Fruit fly (Drosophila melanogaster) whole organism, embryonic: Measurements from ENCODE around the gene CG44158.

Source experiments
- Aef1 ChIP-seq: fragments of 200-800 bp; sonication (Bioruptor generic); IDR thresholded peaks from 3 replicates; pipeline ENCODE4 v1.3.6; 2022; ENCODE audit warnings: missing biosample characterization, missing genetic modification characterization
- Antp ChIP-seq: fragments of 200-800 bp; sonication (Bioruptor generic); optimal IDR thresholded peaks from 3 replicates; lab custom pipeline; 2016; ENCODE audit warnings: missing biosample characterization, missing genetic modification characterization
- B-H2 ChIP-seq: fragments of 200-800 bp; sonication (Bioruptor generic); optimal IDR thresholded peaks from 2 replicates; lab custom pipeline; 2018; ENCODE audit warnings: missing biosample characterization, mild to moderate bottlenecking, missing genetic modification characterization
- CG11695 ChIP-seq: fragments of 200-800 bp; sonication (Bioruptor generic); IDR thresholded peaks from 3 replicates; pipeline ENCODE4 v1.3.6; 2022; ENCODE audit warnings: missing biosample characterization, missing genetic modification characterization
- CG11723 ChIP-seq: fragments of 200-800 bp; sonication (Bioruptor generic); optimal IDR thresholded peaks from 2 replicates; lab custom pipeline; 2017; ENCODE audit warnings: missing biosample characterization, mild to moderate bottlenecking, missing genetic modification characterization
- CG12659 ChIP-seq: fragments of 200-800 bp; sonication (Bioruptor generic); optimal IDR thresholded peaks from 3 replicates; lab custom pipeline; 2017; ENCODE audit warnings: mild to moderate bottlenecking, missing biosample characterization, missing genetic modification reagents, missing genetic modification characterization
- CG13424 ChIP-seq: fragments of 200-800 bp; sonication (Bioruptor generic); optimal IDR thresholded peaks from 2 replicates; lab custom pipeline; 2019; ENCODE audit warnings: missing biosample characterization, mild to moderate bottlenecking, missing genetic modification characterization, moderate library complexity
- CG13894 ChIP-seq: fragments of 200-800 bp; sonication (Bioruptor generic); optimal IDR thresholded peaks from 3 replicates; lab custom pipeline; 2018; ENCODE audit warnings: missing biosample characterization, mild to moderate bottlenecking, missing genetic modification characterization, moderate library complexity
- CG14667 ChIP-seq: fragments of 200-800 bp; sonication (Bioruptor generic); IDR thresholded peaks from 2 replicates; pipeline ENCODE4 v1.3.6; 2022; ENCODE audit warnings: missing biosample characterization, missing genetic modification characterization
- CG18476 ChIP-seq: fragments of 200-800 bp; sonication (Bioruptor generic); optimal IDR thresholded peaks from 2 replicates; lab custom pipeline; 2016; ENCODE audit warnings: missing biosample characterization, mild to moderate bottlenecking, missing genetic modification characterization
- CG32532 ChIP-seq: fragments of 200-800 bp; sonication (Bioruptor generic); IDR thresholded peaks from 2 replicates; pipeline ENCODE4 v1.3.6; 2022; ENCODE audit warnings: missing biosample characterization, missing genetic modification characterization
- CG3407 ChIP-seq: fragments of 200-800 bp; sonication (Bioruptor generic); optimal IDR thresholded peaks from 2 replicates; lab custom pipeline; 2018; ENCODE audit warnings: missing biosample characterization, mild to moderate bottlenecking, missing genetic modification characterization
- CG6683 ChIP-seq: fragments of 200-800 bp; sonication (Bioruptor generic); optimal IDR thresholded peaks from 2 replicates; lab custom pipeline; 2017; ENCODE audit warnings: missing biosample characterization, mild to moderate bottlenecking, missing genetic modification characterization, missing genetic modification reagents
- CG7745 ChIP-seq: fragments of 200-800 bp; sonication (Bioruptor generic); optimal IDR thresholded peaks from 2 replicates; lab custom pipeline; 2018; ENCODE audit warnings: missing biosample characterization, mild to moderate bottlenecking, missing genetic modification characterization, moderate library complexity
- CG7786 ChIP-seq: fragments of 200-800 bp; sonication (Bioruptor generic); optimal IDR thresholded peaks from 2 replicates; lab custom pipeline; 2016; ENCODE audit warnings: missing biosample characterization, missing genetic modification characterization
- CG9876 ChIP-seq: fragments of 200-800 bp; sonication (Bioruptor generic); optimal IDR thresholded peaks from 2 replicates; lab custom pipeline; 2016; ENCODE audit warnings: missing biosample characterization, missing genetic modification characterization
- CHES-1-like ChIP-seq: fragments of 200-800 bp; sonication (Bioruptor generic); optimal IDR thresholded peaks from 2 replicates; lab custom pipeline; 2016; ENCODE audit warnings: missing biosample characterization, missing genetic modification characterization
- CTCF ChIP-seq: fragments of 200-800 bp; sonication (Bioruptor generic); optimal IDR thresholded peaks from 2 replicates; lab custom pipeline; 2017; ENCODE audit warnings: missing biosample characterization, mild to moderate bottlenecking, missing genetic modification characterization, moderate library complexity
- Dbx ChIP-seq: fragments of 200-800 bp; sonication (Bioruptor generic); IDR thresholded peaks from 3 replicates; pipeline ENCODE4 v1.3.6; 2022; ENCODE audit warnings: missing biosample characterization, missing genetic modification characterization
- Deaf1 ChIP-seq: fragments of 200-800 bp; optimal IDR thresholded peaks from 3 replicates; lab custom pipeline; 2019; ENCODE audit warnings: missing biosample characterization, mild to moderate bottlenecking, missing genetic modification characterization, moderate library complexity
- Dek ChIP-seq: fragments of 200-800 bp; sonication (Bioruptor generic); optimal IDR thresholded peaks from 3 replicates; lab custom pipeline; 2019; ENCODE audit warnings: missing biosample characterization, mild to moderate bottlenecking, missing genetic modification characterization, moderate library complexity
- Dp ChIP-seq: fragments of 200-800 bp; sonication (Bioruptor generic); optimal IDR thresholded peaks from 2 replicates; lab custom pipeline; 2018; ENCODE audit warnings: missing biosample characterization, mild to moderate bottlenecking, missing genetic modification characterization, moderate library complexity
- Eip74EF ChIP-seq, 2 experiments: fragments of 200-800 bp in 1 of 2; fragments of >200 bp in 1 of 2; sonication (Bioruptor generic) in 1 of 2; optimal IDR thresholded peaks; 2 replicates each; lab custom pipeline; 2017 to 2019; ENCODE audit warnings: missing biosample characterization in 2 of 2, missing genetic modification characterization in 2 of 2, mild to moderate bottlenecking in 1 of 2, moderate library complexity in 1 of 2
- Ets97D ChIP-seq: fragments of 200-800 bp; sonication (Bioruptor generic); optimal IDR thresholded peaks from 3 replicates; lab custom pipeline; 2016; ENCODE audit warnings: missing biosample characterization, missing genetic modification characterization
- Hr51 ChIP-seq, 2 experiments: fragments of 200-800 bp; sonication (Bioruptor generic); optimal IDR thresholded peaks; 2 replicates in 1 of 2; 3 replicates in 1 of 2; lab custom pipeline; 2016 to 2018; ENCODE audit warnings: missing biosample characterization in 2 of 2, missing genetic modification characterization in 2 of 2, mild to moderate bottlenecking in 1 of 2, moderate library complexity in 1 of 2
- Hr78 ChIP-seq, 2 experiments: fragments of 200-800 bp in 1 of 2; fragments of >200 bp in 1 of 2; sonication (Bioruptor generic) in 1 of 2; optimal IDR thresholded peaks; 2 replicates each; lab custom pipeline; 2017 to 2019; ENCODE audit warnings: missing biosample characterization in 2 of 2, missing genetic modification characterization in 2 of 2, mild to moderate bottlenecking in 1 of 2, moderate library complexity in 1 of 2
- Jarid2 ChIP-seq: fragments of 200-800 bp; sonication (Bioruptor generic); optimal IDR thresholded peaks from 3 replicates; lab custom pipeline; 2017; ENCODE audit warnings: mild to moderate bottlenecking, missing biosample characterization, missing genetic modification reagents, missing genetic modification characterization
- Lim3 ChIP-seq: fragments of 200-800 bp; sonication (Bioruptor generic); IDR thresholded peaks from 2 replicates; pipeline ENCODE4 v1.3.6; 2022; ENCODE audit warnings: missing biosample characterization, missing genetic modification characterization
- Sox102F ChIP-seq: fragments of 200-800 bp; sonication (Bioruptor generic); optimal IDR thresholded peaks from 2 replicates; lab custom pipeline; 2018; ENCODE audit warnings: missing biosample characterization, mild to moderate bottlenecking, missing genetic modification characterization, moderate library complexity
- amos ChIP-seq: fragments of 200-800 bp; sonication (Bioruptor generic); IDR thresholded peaks from 2 replicates; pipeline ENCODE4 v1.3.6; 2022; ENCODE audit warnings: missing biosample characterization, missing genetic modification characterization; ENCODE audit not compliant: partially characterized antibody
- ara ChIP-seq: fragments of 200-800 bp; sonication (Bioruptor generic); IDR thresholded peaks from 2 replicates; pipeline ENCODE4 v1.3.6; 2022; ENCODE audit warnings: missing biosample characterization, missing genetic modification characterization
- az2 ChIP-seq: fragments of 200-800 bp; sonication (Bioruptor generic); optimal IDR thresholded peaks from 3 replicates; lab custom pipeline; 2016; ENCODE audit warnings: missing biosample characterization, missing genetic modification characterization
- btn ChIP-seq: fragments of 200-800 bp; sonication (Bioruptor generic); optimal IDR thresholded peaks from 2 replicates; lab custom pipeline; 2016; ENCODE audit warnings: missing biosample characterization, missing genetic modification characterization
- cad ChIP-seq: fragments of >200 bp; optimal IDR thresholded peaks from 2 replicates; lab custom pipeline; 2017; ENCODE audit warnings: missing biosample characterization, missing genetic modification characterization
- caup ChIP-seq: fragments of 200-800 bp; sonication (Bioruptor generic); optimal IDR thresholded peaks from 3 replicates; lab custom pipeline; 2017; ENCODE audit warnings: missing biosample characterization, mild to moderate bottlenecking, missing genetic modification characterization, moderate library complexity; ENCODE audit not compliant: severe bottlenecking
- da ChIP-seq: fragments of 200-800 bp; sonication (Bioruptor generic); optimal IDR thresholded peaks from 2 replicates; lab custom pipeline; 2016; ENCODE audit warnings: missing biosample characterization, missing genetic modification characterization
- dimm ChIP-seq: fragments of 200-800 bp; sonication (Bioruptor generic); IDR thresholded peaks from 2 replicates; pipeline ENCODE4 v1.3.6; 2022; ENCODE audit warnings: missing biosample characterization, missing genetic modification characterization
- h ChIP-seq: fragments of >200 bp; optimal IDR thresholded peaks from 2 replicates; lab custom pipeline; 2017
- ind ChIP-seq: fragments of 200-800 bp; sonication (Bioruptor generic); optimal IDR thresholded peaks from 3 replicates; lab custom pipeline; 2016; ENCODE audit warnings: missing biosample characterization, missing genetic modification characterization
- kni ChIP-seq: fragments of 200-800 bp; sonication (Bioruptor generic); optimal IDR thresholded peaks from 3 replicates; lab custom pipeline; 2017; ENCODE audit warnings: mild to moderate bottlenecking, missing biosample characterization, missing genetic modification reagents, missing genetic modification characterization
- lilli ChIP-seq: fragments of 200-800 bp; sonication (Bioruptor generic); optimal IDR thresholded peaks from 3 replicates; lab custom pipeline; 2016; ENCODE audit warnings: missing biosample characterization, missing genetic modification characterization
- maf-S ChIP-seq: fragments of 200-800 bp; sonication (Bioruptor generic); optimal IDR thresholded peaks from 2 replicates; lab custom pipeline; 2016; ENCODE audit warnings: missing biosample characterization, missing genetic modification characterization
- mld ChIP-seq: fragments of 200-800 bp; sonication (Bioruptor generic); IDR thresholded peaks from 3 replicates; pipeline ENCODE4 v1.3.6; 2022; ENCODE audit warnings: missing biosample characterization, missing genetic modification characterization; ENCODE audit not compliant: partially characterized antibody
- pita ChIP-seq: fragments of 200-800 bp; sonication (Bioruptor generic); optimal IDR thresholded peaks from 2 replicates; lab custom pipeline; 2017; ENCODE audit warnings: missing biosample characterization, mild to moderate bottlenecking, missing genetic modification characterization
- pros ChIP-seq: fragments of 200-800 bp; sonication (Bioruptor generic); optimal IDR thresholded peaks from 3 replicates; lab custom pipeline; 2019; ENCODE audit warnings: missing biosample characterization, mild to moderate bottlenecking, missing genetic modification characterization, moderate library complexity
- psq ChIP-seq: fragments of 200-800 bp; sonication (Bioruptor generic); optimal IDR thresholded peaks from 2 replicates; lab custom pipeline; 2017; ENCODE audit warnings: missing biosample characterization, missing genetic modification characterization
- rib ChIP-seq: fragments of 200-800 bp; sonication (Bioruptor generic); IDR thresholded peaks from 2 replicates; pipeline ENCODE4 v1.3.6; 2022; ENCODE audit warnings: missing biosample characterization, missing genetic modification characterization
- sisA ChIP-seq: fragments of 200-800 bp; sonication (Bioruptor generic); IDR thresholded peaks from 2 replicates; pipeline ENCODE4 v1.3.6; 2022; ENCODE audit warnings: missing biosample characterization, missing genetic modification characterization
- trem ChIP-seq: fragments of 200-800 bp; optimal IDR thresholded peaks from 3 replicates; lab custom pipeline; 2019; ENCODE audit warnings: missing biosample characterization, mild to moderate bottlenecking, missing genetic modification characterization, moderate library complexity
- wdn ChIP-seq: fragments of 200-800 bp; sonication (Bioruptor generic); IDR thresholded peaks from 2 replicates; pipeline ENCODE4 v1.3.6; 2022; ENCODE audit warnings: missing biosample characterization, missing genetic modification characterization
- zen2 ChIP-seq: fragments of 200-800 bp; sonication (Bioruptor generic); IDR thresholded peaks from 3 replicates; pipeline ENCODE4 v1.3.6; 2022; ENCODE audit warnings: missing biosample characterization, missing genetic modification characterization; ENCODE audit not compliant: partially characterized antibody

CG44158 gene

dm6 chr3R:18223434-18223833 lies 14.9 kb downstream of the CG44158 start, which contains the start of the genes mTerf5 and Non3 (continued):
- TF ChIP-seq CG11695 (GFP tag; lab: Robert Waterston, UW) (no peak; the same call in 2 of the 3 replicates), ara (GFP tag; lab: Robert Waterston, UW) (no peak), CG14667 (GFP tag; lab: Robert Waterston, UW) (no peak), btn (GFP tag; lab: Kevin White, UChicago) (no peak), zen2 (GFP tag; lab: Robert Waterston, UW) (peak; percentile 83; the same call in 2 of the 3 replicates), CG9876 (GFP tag; lab: Kevin White, UChicago) (no peak), Hr51 (GFP tag; optimal IDR thresholded peaks at IDR 0.05; lab: Kevin White, UChicago) (peak in 1 of 2 experiments; percentile 46), sisA (GFP tag; lab: Robert Waterston, UW) (peak; percentile 29; the same call in 1 of the 2 replicates), pita (no peak), h (lab: Kevin White, UChicago) (no peak), mld (GFP tag; lab: Robert Waterston, UW) (peak; percentile 68; the same call in 1 of the 3 replicates), CG7786 (GFP tag; lab: Kevin White, UChicago) (peak; percentile 7), CG11723 (peak; percentile 21), Sox102F (peak; percentile 64), caup (GFP tag; lab: Kevin White, UChicago) (peak; percentile 58), CHES-1-like (no peak), CG13894 (tag; lab: Kevin White, UChicago) (peak; percentile 47), CG3407 (GFP tag; lab: Kevin White, UChicago) (no peak), cad (GFP tag; lab: Kevin White, UChicago) (no peak), wdn (GFP tag; lab: Robert Waterston, UW) (no peak), lilli (GFP tag; lab: Kevin White, UChicago) (peak; percentile 61), az2 (GFP tag; lab: Kevin White, UChicago) (peak; percentile 49), Eip74EF (GFP tag; optimal IDR thresholded peaks at IDR 0.05; lab: Kevin White, UChicago) (no peak), da (GFP tag; lab: Kevin White, UChicago) (no peak), Jarid2 (GFP tag; lab: Kevin White, UChicago) (no peak), Dp (GFP tag; lab: Kevin White, UChicago) (peak; percentile 31), rib (GFP tag; lab: Robert Waterston, UW) (no peak), Ets97D (GFP tag; lab: Kevin White, UChicago) (peak; percentile 43), Lim3 (GFP tag; lab: Robert Waterston, UW) (no peak), Aef1 (GFP tag; lab: Robert Waterston, UW) (no peak), CTCF (GFP tag; lab: Kevin White, UChicago) (no peak), CG6683 (GFP tag; lab: Kevin White, UChicago) (peak; percentile 40), Deaf1 (tag; lab: Kevin White, UChicago) (no peak), dimm (GFP tag; lab: Robert Waterston, UW) (no peak), B-H2 (GFP tag; lab: Kevin White, UChicago) (peak; percentile 70), trem (tag; lab: Kevin White, UChicago) (peak; percentile 95), CG32532 (GFP tag; lab: Robert Waterston, UW) (peak; percentile 49; the same call in 1 of the 2 replicates), Dek (tag; lab: Kevin White, UChicago) (peak; percentile 36), Antp (GFP tag; lab: Kevin White, UChicago) (no peak), CG18476 (GFP tag; lab: Kevin White, UChicago) (peak; percentile 10), maf-S (GFP tag; lab: Kevin White, UChicago) (no peak), CG12659 (peak; percentile 75), Hr78 (GFP tag; optimal IDR thresholded peaks at IDR 0.05; lab: Kevin White, UChicago) (no peak), Dbx (GFP tag; lab: Robert Waterston, UW) (peak; percentile 59; the same call in 2 of the 3 replicates), pros (GFP tag; lab: Kevin White, UChicago) (no peak), kni (GFP tag; lab: Kevin White, UChicago) (no peak), CG13424 (peak; percentile 75), amos (GFP tag; lab: Robert Waterston, UW) (peak; percentile 84), CG7745 (tag; lab: Kevin White, UChicago) (no peak), psq (peak; percentile 41), ind (GFP tag; lab: Kevin White, UChicago) (peak; percentile 68)
